Fruit fly (Drosophila melanogaster) whole organism, embryonic: ENCODE results near the gene CG13995.

ENCODE experiments used
- Antp ChIP-seq: fragments of 200-800 bp; sonication (Bioruptor generic); optimal IDR thresholded peaks from 3 replicates; lab custom pipeline; 2016; ENCODE audit warnings: missing biosample characterization, missing genetic modification characterization
- Asciz ChIP-seq: fragments of 200-800 bp; sonication (Bioruptor generic); optimal IDR thresholded peaks from 2 replicates; lab custom pipeline; 2017; ENCODE audit warnings: missing biosample characterization, mild to moderate bottlenecking, missing genetic modification characterization, missing genetic modification reagents
- Atf-2 ChIP-seq: fragments of 200-800 bp; sonication (Bioruptor generic); optimal IDR thresholded peaks from 2 replicates; lab custom pipeline; 2016; ENCODE audit warnings: missing biosample characterization, missing genetic modification characterization
- CG10147 ChIP-seq: fragments of 200-800 bp; sonication (Bioruptor generic); optimal IDR thresholded peaks from 2 replicates; lab custom pipeline; 2019; ENCODE audit warnings: missing biosample characterization, mild to moderate bottlenecking, missing genetic modification characterization, moderate library complexity
- CG10321 ChIP-seq: fragments of 200-800 bp; sonication (Bioruptor generic); IDR thresholded peaks from 2 replicates; pipeline ENCODE4 v1.3.6; 2022; ENCODE audit warnings: missing biosample characterization, missing genetic modification characterization
- CG10979 ChIP-seq: fragments of 200-800 bp; sonication (Bioruptor generic); optimal IDR thresholded peaks from 2 replicates; lab custom pipeline; 2018; ENCODE audit warnings: missing biosample characterization, mild to moderate bottlenecking, missing genetic modification characterization, moderate library complexity
- CG11456 ChIP-seq: fragments of 200-800 bp; sonication (Bioruptor generic); IDR thresholded peaks from 3 replicates; pipeline ENCODE4 v1.3.6; 2022; ENCODE audit warnings: missing biosample characterization, missing genetic modification characterization
- CG1233 ChIP-seq: fragments of 200-800 bp; sonication (Bioruptor generic); optimal IDR thresholded peaks from 4 replicates; lab custom pipeline; 2018; ENCODE audit warnings: missing biosample characterization, mild to moderate bottlenecking, missing genetic modification characterization
- CG15514 ChIP-seq: fragments of 200-800 bp; sonication (Bioruptor generic); optimal IDR thresholded peaks from 3 replicates; lab custom pipeline; 2017; ENCODE audit warnings: missing biosample characterization, missing genetic modification characterization, mild to moderate bottlenecking, moderate library complexity, missing genetic modification reagents
- CG1832 ChIP-seq: fragments of 200-800 bp; sonication (Bioruptor generic); optimal IDR thresholded peaks from 2 replicates; lab custom pipeline; 2017; ENCODE audit warnings: missing biosample characterization, mild to moderate bottlenecking, missing genetic modification characterization, inconsistent platforms
- CG2202 ChIP-seq: fragments of 200-800 bp; sonication (Bioruptor generic); optimal IDR thresholded peaks from 2 replicates; lab custom pipeline; 2018; ENCODE audit warnings: missing biosample characterization, mild to moderate bottlenecking, missing genetic modification characterization
- CG2875 ChIP-seq: fragments of 200-800 bp; sonication (Bioruptor generic); optimal IDR thresholded peaks from 2 replicates; lab custom pipeline; 2017; ENCODE audit warnings: missing biosample characterization, mild to moderate bottlenecking, missing genetic modification characterization, missing genetic modification reagents
- CG30403 ChIP-seq: fragments of 200-800 bp; sonication (Bioruptor generic); optimal IDR thresholded peaks from 3 replicates; lab custom pipeline; 2016; ENCODE audit warnings: missing biosample characterization, missing genetic modification characterization
- CG42726 ChIP-seq: fragments of 200-800 bp; sonication (Bioruptor generic); IDR thresholded peaks from 2 replicates; pipeline ENCODE4 v1.3.6; 2022; ENCODE audit warnings: missing biosample characterization, missing genetic modification characterization; ENCODE audit not compliant: partially characterized antibody
- CG4707 ChIP-seq: fragments of 200-800 bp; sonication (Bioruptor generic); optimal IDR thresholded peaks from 2 replicates; lab custom pipeline; 2018; ENCODE audit warnings: missing biosample characterization, mild to moderate bottlenecking, missing genetic modification characterization, moderate library complexity
- CG5180 ChIP-seq: fragments of 200-800 bp; sonication (Bioruptor generic); optimal IDR thresholded peaks from 3 replicates; lab custom pipeline; 2017; ENCODE audit warnings: missing biosample characterization, missing genetic modification characterization, mild to moderate bottlenecking, moderate library complexity, missing genetic modification reagents
- CG6254 ChIP-seq: fragments of 200-800 bp; sonication (Bioruptor generic); optimal IDR thresholded peaks from 3 replicates; lab custom pipeline; 2017; ENCODE audit warnings: mild to moderate bottlenecking, missing biosample characterization, missing genetic modification reagents, missing genetic modification characterization
- CG6683 ChIP-seq: fragments of 200-800 bp; sonication (Bioruptor generic); optimal IDR thresholded peaks from 2 replicates; lab custom pipeline; 2017; ENCODE audit warnings: missing biosample characterization, mild to moderate bottlenecking, missing genetic modification characterization, missing genetic modification reagents
- CG6689 ChIP-seq: fragments of 200-800 bp; sonication (Bioruptor generic); IDR thresholded peaks from 2 replicates; pipeline ENCODE4 v1.3.6; 2022; ENCODE audit warnings: missing biosample characterization, missing genetic modification characterization
- CG6813 ChIP-seq: fragments of 200-800 bp; sonication (Bioruptor generic); optimal IDR thresholded peaks from 2 replicates; lab custom pipeline; 2017; ENCODE audit warnings: missing biosample characterization, missing genetic modification characterization, mild to moderate bottlenecking, moderate library complexity, missing genetic modification reagents
- CG8359 ChIP-seq: fragments of 200-800 bp; sonication (Bioruptor generic); optimal IDR thresholded peaks from 2 replicates; lab custom pipeline; 2017; ENCODE audit warnings: missing biosample characterization, mild to moderate bottlenecking, missing genetic modification characterization, borderline replicate concordance
- CG9437 ChIP-seq: fragments of 200-800 bp; sonication (Bioruptor generic); optimal IDR thresholded peaks from 2 replicates; lab custom pipeline; 2018; ENCODE audit warnings: missing biosample characterization, mild to moderate bottlenecking, missing genetic modification characterization
- CTCF ChIP-seq: fragments of 200-800 bp; sonication (Bioruptor generic); optimal IDR thresholded peaks from 2 replicates; lab custom pipeline; 2017; ENCODE audit warnings: missing biosample characterization, mild to moderate bottlenecking, missing genetic modification characterization, moderate library complexity
- Camta ChIP-seq: fragments of 200-800 bp; sonication (Bioruptor generic); optimal IDR thresholded peaks from 2 replicates; lab custom pipeline; 2016; ENCODE audit warnings: missing biosample characterization, missing genetic modification characterization
- Dip3 ChIP-seq: fragments of 200-800 bp; sonication (Bioruptor generic); optimal IDR thresholded peaks from 3 replicates; lab custom pipeline; 2016; ENCODE audit warnings: missing biosample characterization, missing genetic modification characterization
- Ets97D ChIP-seq: fragments of 200-800 bp; sonication (Bioruptor generic); optimal IDR thresholded peaks from 3 replicates; lab custom pipeline; 2016; ENCODE audit warnings: missing biosample characterization, missing genetic modification characterization
- Mad ChIP-seq: fragments of 200-800 bp; sonication (Bioruptor generic); optimal IDR thresholded peaks from 2 replicates; lab custom pipeline; 2016; ENCODE audit warnings: missing biosample characterization, missing genetic modification characterization
- Meics ChIP-seq: fragments of 200-800 bp; sonication (Bioruptor generic); optimal IDR thresholded peaks from 2 replicates; lab custom pipeline; 2017; ENCODE audit warnings: missing biosample characterization, mild to moderate bottlenecking, missing genetic modification characterization
- Neu2 ChIP-seq: fragments of 200-800 bp; sonication (Bioruptor generic); optimal IDR thresholded peaks from 3 replicates; lab custom pipeline; 2016; ENCODE audit warnings: missing biosample characterization, missing genetic modification characterization, borderline replicate concordance
- Nf-YC ChIP-seq: fragments of 200-800 bp; optimal IDR thresholded peaks from 3 replicates; lab custom pipeline; 2019; ENCODE audit warnings: missing biosample characterization, mild to moderate bottlenecking, missing genetic modification characterization, moderate library complexity
- NfI ChIP-seq: fragments of 200-800 bp; sonication (Bioruptor generic); optimal IDR thresholded peaks from 3 replicates; lab custom pipeline; 2018; ENCODE audit warnings: missing biosample characterization, mild to moderate bottlenecking, missing genetic modification characterization, moderate library complexity
- Side ChIP-seq: fragments of 200-800 bp; sonication (Bioruptor generic); optimal IDR thresholded peaks from 2 replicates; lab custom pipeline; 2016; ENCODE audit warnings: missing biosample characterization, missing genetic modification characterization
- Six4 ChIP-seq: fragments of 200-800 bp; sonication (Bioruptor generic); optimal IDR thresholded peaks from 2 replicates; lab custom pipeline; 2016; ENCODE audit warnings: missing biosample characterization, missing genetic modification characterization
- bab2 ChIP-seq: fragments of 200-800 bp; sonication (Bioruptor generic); optimal IDR thresholded peaks from 2 replicates; lab custom pipeline; 2016; ENCODE audit warnings: missing biosample characterization, missing genetic modification characterization
- chif ChIP-seq, 2 experiments: fragments of 200-800 bp; sonication (Bioruptor generic); optimal IDR thresholded peaks; 3 replicates each; lab custom pipeline; 2016; ENCODE audit warnings: missing biosample characterization in 2 of 2, missing genetic modification characterization in 2 of 2
- crol ChIP-seq: fragments of 200-800 bp; sonication (Bioruptor generic); IDR thresholded peaks from 2 replicates; pipeline ENCODE4 v1.3.6; 2022; ENCODE audit warnings: missing biosample characterization, missing genetic modification characterization
- danr ChIP-seq: fragments of 200-800 bp; sonication (Bioruptor generic); IDR thresholded peaks from 2 replicates; pipeline ENCODE4 v1.3.6; 2022; ENCODE audit warnings: missing biosample characterization, missing genetic modification characterization
- disco-r ChIP-seq: fragments of 200-800 bp; sonication (Bioruptor generic); optimal IDR thresholded peaks from 2 replicates; lab custom pipeline; 2016; ENCODE audit warnings: missing biosample characterization, missing genetic modification characterization
- fu2 ChIP-seq: fragments of 200-800 bp; sonication (Bioruptor generic); optimal IDR thresholded peaks from 2 replicates; lab custom pipeline; 2016; ENCODE audit warnings: missing biosample characterization, missing genetic modification characterization
- gce ChIP-seq: fragments of 200-800 bp; sonication (Bioruptor generic); IDR thresholded peaks from 3 replicates; pipeline ENCODE4 v1.3.6; 2022; ENCODE audit warnings: missing biosample characterization, missing genetic modification characterization
- hth ChIP-seq: fragments of >200 bp; optimal IDR thresholded peaks from 2 replicates; lab custom pipeline; 2017; ENCODE audit warnings: inconsistent platforms
- jigr1 ChIP-seq: fragments of 200-800 bp; sonication (Bioruptor generic); IDR thresholded peaks from 3 replicates; pipeline ENCODE4 v1.3.6; 2022; ENCODE audit warnings: missing biosample characterization, missing genetic modification characterization
- nmo ChIP-seq: fragments of 200-800 bp; sonication (Bioruptor generic); optimal IDR thresholded peaks from 2 replicates; lab custom pipeline; 2018; ENCODE audit warnings: missing biosample characterization, mild to moderate bottlenecking, missing genetic modification characterization, moderate library complexity
- row ChIP-seq: fragments of 200-800 bp; sonication (Bioruptor generic); IDR thresholded peaks from 3 replicates; pipeline ENCODE4 v1.3.6; 2022; ENCODE audit warnings: missing biosample characterization, missing genetic modification characterization
- seq ChIP-seq: fragments of 200-800 bp; sonication (Bioruptor generic); IDR thresholded peaks from 2 replicates; pipeline ENCODE4 v1.3.6; 2022; ENCODE audit warnings: missing biosample characterization, missing genetic modification characterization
- tgo ChIP-seq: fragments of 200-800 bp; sonication (Bioruptor generic); IDR thresholded peaks from 3 replicates; pipeline ENCODE4 v1.3.6; 2022; ENCODE audit warnings: missing biosample characterization, missing genetic modification characterization
- trem ChIP-seq: fragments of 200-800 bp; optimal IDR thresholded peaks from 3 replicates; lab custom pipeline; 2019; ENCODE audit warnings: missing biosample characterization, mild to moderate bottlenecking, missing genetic modification characterization, moderate library complexity
- twi ChIP-seq: fragments of 200-800 bp; optimal IDR thresholded peaks from 2 replicates; lab custom pipeline; 2019; ENCODE audit warnings: missing biosample characterization, mild to moderate bottlenecking, missing genetic modification characterization, moderate library complexity
- wor ChIP-seq: fragments of 200-800 bp; sonication (Bioruptor generic); IDR thresholded peaks from 2 replicates; pipeline ENCODE4 v1.3.6; 2022; ENCODE audit warnings: missing biosample characterization, missing genetic modification characterization
- z ChIP-seq: fragments of 200-800 bp; sonication (Bioruptor generic); IDR thresholded peaks from 3 replicates; pipeline ENCODE4 v1.3.6; 2022; ENCODE audit warnings: missing biosample characterization, missing genetic modification characterization

CG13995 gene

DNA sequence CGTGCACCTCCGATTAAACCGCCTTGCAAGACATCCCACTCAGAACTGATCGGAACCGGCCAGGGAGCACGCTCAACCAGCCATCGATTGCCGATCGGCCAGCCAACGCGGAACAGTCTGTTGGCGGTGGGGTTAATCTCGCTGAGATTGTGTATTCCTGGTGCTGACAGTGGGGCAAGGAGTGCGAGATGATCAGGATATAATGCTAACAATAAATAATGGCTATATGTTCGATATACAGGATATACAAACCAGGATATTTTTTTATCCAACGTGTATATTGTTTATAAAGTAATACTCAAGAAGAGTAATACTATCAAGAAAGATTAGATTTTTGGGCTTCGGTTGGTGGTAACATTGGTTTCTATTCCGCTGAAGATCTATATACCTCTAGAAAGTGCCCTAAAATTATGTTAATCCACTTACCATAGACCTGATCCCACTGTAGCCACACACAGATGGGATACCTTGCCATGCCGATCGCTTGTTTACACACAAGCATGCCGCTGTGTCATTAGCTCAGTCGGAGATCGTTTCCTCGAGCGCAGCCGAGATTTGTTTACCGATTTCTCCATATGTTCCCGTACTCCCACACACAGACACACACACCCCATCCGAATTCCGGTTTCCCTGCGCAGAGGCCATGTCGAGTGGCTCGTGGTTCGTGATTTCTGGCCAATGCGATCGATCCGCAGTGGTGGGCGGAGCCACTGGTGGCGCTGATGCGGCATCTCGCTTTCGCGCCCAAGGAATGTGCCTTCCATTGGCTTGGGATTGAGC lies 34.6 kb upstream of the CG13995 start, which contains the start of gene H2.0 (continued):
- TF ChIP-seq gce (GFP tag; lab: Robert Waterston, UW) (no peak), CG1832 (GFP tag; lab: Kevin White, UChicago) (peak; percentile 50), CG2202 (tag; lab: Kevin White, UChicago) (peak; percentile 8), jigr1 (GFP tag; lab: Robert Waterston, UW) (no peak), CTCF (GFP tag; lab: Kevin White, UChicago) (no peak), Dip3 (GFP tag; lab: Kevin White, UChicago) (no peak), trem (tag; lab: Kevin White, UChicago) (peak; percentile 23), bab2 (GFP tag; lab: Kevin White, UChicago) (no peak), row (peak; percentile 67), Ets97D (GFP tag; lab: Kevin White, UChicago) (no peak), CG6683 (GFP tag; lab: Kevin White, UChicago) (no peak), CG6813 (GFP tag; lab: Kevin White, UChicago) (peak; percentile 42), twi (peak; percentile 94), Mad (no peak), Nf-YC (tag; lab: Kevin White, UChicago) (peak; percentile 97), CG5180 (GFP tag; lab: Kevin White, UChicago) (no peak), CG10147 (GFP tag; lab: Kevin White, UChicago) (no peak), CG4707 (GFP tag; lab: Kevin White, UChicago) (peak; percentile 1), CG6689 (GFP tag; lab: Robert Waterston, UW) (peak; percentile 31; the same call in 1 of the 2 replicates), CG11456 (0 out of 3 replicates have a peak, but pooled peaks have one; percentile 34), CG42726 (GFP tag; lab: Robert Waterston, UW) (no peak), CG30403 (GFP tag; lab: Kevin White, UChicago) (peak; percentile 42), Antp (GFP tag; lab: Kevin White, UChicago) (no peak), Side (GFP tag; lab: Kevin White, UChicago) (no peak), tgo (GFP tag; lab: Robert Waterston, UW) (no peak), CG9437 (GFP tag; lab: Kevin White, UChicago) (no peak), Six4 (no peak), chif (GFP tag; optimal IDR thresholded peaks at IDR 0.05; lab: Kevin White, UChicago) (peak in 1 of 2 experiments; percentile 49), disco-r (GFP tag; lab: Kevin White, UChicago) (peak; percentile 4), Atf-2 (peak; percentile 25), Camta (GFP tag; lab: Kevin White, UChicago) (no peak), fu2 (GFP tag; lab: Kevin White, UChicago) (no peak), hth (no peak), z (GFP tag; lab: Robert Waterston, UW) (peak; percentile 61; the same call in 1 of the 3 replicates), crol (GFP tag; lab: Robert Waterston, UW) (no peak), CG6254 (GFP tag; lab: Kevin White, UChicago) (no peak), seq (GFP tag; lab: Robert Waterston, UW) (no peak), Neu2 (GFP tag; lab: Kevin White, UChicago) (no peak), CG10321 (GFP tag; lab: Robert Waterston, UW) (peak; percentile 56; the same call in 1 of the 2 replicates), CG8359 (GFP tag; lab: Kevin White, UChicago) (no peak), nmo (peak; percentile 59), CG10979 (tag; lab: Kevin White, UChicago) (peak; percentile 60), CG15514 (GFP tag; lab: Kevin White, UChicago) (no peak), Asciz (GFP tag; lab: Kevin White, UChicago) (no peak), wor (GFP tag; lab: Robert Waterston, UW) (no peak), CG1233 (GFP tag; lab: Kevin White, UChicago) (peak; percentile 30), NfI (GFP tag; lab: Kevin White, UChicago) (peak; percentile 20), danr (GFP tag; lab: Robert Waterston, UW) (0 out of 2 replicates have a peak, but pooled peaks have one; percentile 11), Meics (GFP tag; lab: Kevin White, UChicago) (no peak), CG2875 (GFP tag; lab: Kevin White, UChicago) (peak; percentile 20)
